Fruit fly (Drosophila melanogaster): ENCODE measurements around the gene cass.

Gene cass

dm6 chr2L:17465915-17466677, 11.6 kb downstream of the cass start:
- TF ChIP-seq CG33017 (tag; optimal IDR thresholded peaks at IDR 0.05) (no peak), cnc (optimal IDR thresholded peaks at IDR 0.05) (no peak), CG11617 (GFP tag; optimal IDR thresholded peaks at IDR 0.05) (no peak), CG12768 (GFP tag; optimal IDR thresholded peaks at IDR 0.05) (no peak), cic (GFP tag; optimal IDR thresholded peaks at IDR 0.05) (no peak), ovo (GFP tag; optimal IDR thresholded peaks at IDR 0.05) (no peak), CG7045 (GFP tag; optimal IDR thresholded peaks at IDR 0.05) (peak; percentile 61), Hr96 (GFP tag; optimal IDR thresholded peaks at IDR 0.05) (peak; percentile 37), Crg-1 (GFP tag; optimal IDR thresholded peaks at IDR 0.05) (no peak), CG14711 (tag; optimal IDR thresholded peaks at IDR 0.05) (no peak), CG1620 (GFP tag; optimal IDR thresholded peaks at IDR 0.05) (no peak), tj (GFP tag; optimal IDR thresholded peaks at IDR 0.05) (no peak), pad (GFP tag; optimal IDR thresholded peaks at IDR 0.05) (no peak), toe (GFP tag; optimal IDR thresholded peaks at IDR 0.05) (peak; percentile 21), kay (GFP tag; ENCODE audit: borderline replicate concordance) (peak; percentile 30), Clk (GFP tag; optimal IDR thresholded peaks at IDR 0.05) (no peak), CG5204 (GFP tag; optimal IDR thresholded peaks at IDR 0.05) (no peak), bab1 (GFP tag; optimal IDR thresholded peaks at IDR 0.05) (no peak), Mnt (GFP tag; optimal IDR thresholded peaks at IDR 0.05) (no peak), CG7101 (tag; optimal IDR thresholded peaks at IDR 0.05) (peak; percentile 23)

- TF ChIP-seq CG12768 (GFP tag; optimal IDR thresholded peaks at IDR 0.05) (no peak), kay (GFP tag; ENCODE audit: borderline replicate concordance) (peak; percentile 70)
Measured at dm6 chr2L:17457944-17458343, 19.7 kb downstream of the cass start, which contains the start of gene CG18563. CG18563 (minus strand) TSS chr2L:17458044.

dm6 chr2L:17455823-17456222, 21.9 kb downstream of the cass start, which contains the start of gene SPH93:
SPH93 (minus strand) TSS chr2L:17455923.
- TF ChIP-seq CG1620 (GFP tag; optimal IDR thresholded peaks at IDR 0.05), result no peak

dm6 chr2L:17452624-17453023, 25.1 kb downstream of the cass start, which contains the start of gene CG5050:
CG5050 (plus strand) TSS chr2L:17452924.
- TF ChIP-seq CG1620 (GFP tag; optimal IDR thresholded peaks at IDR 0.05) (no peak), CG12768 (GFP tag; optimal IDR thresholded peaks at IDR 0.05) (no peak), ovo (GFP tag; optimal IDR thresholded peaks at IDR 0.05) (no peak), CG33017 (tag; optimal IDR thresholded peaks at IDR 0.05) (no peak), cic (GFP tag; optimal IDR thresholded peaks at IDR 0.05) (no peak), tj (GFP tag; optimal IDR thresholded peaks at IDR 0.05) (no peak), bab1 (GFP tag; optimal IDR thresholded peaks at IDR 0.05) (no peak), CG7045 (GFP tag; optimal IDR thresholded peaks at IDR 0.05) (no peak), Hr96 (GFP tag; optimal IDR thresholded peaks at IDR 0.05) (no peak), kay (GFP tag; ENCODE audit: borderline replicate concordance) (no peak)

- TF ChIP-seq kay (GFP tag; ENCODE audit: borderline replicate concordance), result no peak
- TF ChIP-seq toe (GFP tag; optimal IDR thresholded peaks at IDR 0.05), result no peak
- TF ChIP-seq Clk (GFP tag; optimal IDR thresholded peaks at IDR 0.05), result no peak
- TF ChIP-seq CG12768 (GFP tag; optimal IDR thresholded peaks at IDR 0.05), result no peak
- no peak for TF ChIP-seq Crg-1 (GFP tag; optimal IDR thresholded peaks at IDR 0.05)
Measured at dm6 chr2L:17452084-17452483, 25.6 kb downstream of the cass start.

dm6 chr2L:17450505-17451415, 26.9 kb downstream of the cass start:
- TF ChIP-seq CG5204 (GFP tag; optimal IDR thresholded peaks at IDR 0.05) (peak; percentile 66), kay (GFP tag; ENCODE audit: borderline replicate concordance) (peak; percentile 99), cic (GFP tag; optimal IDR thresholded peaks at IDR 0.05) (peak; percentile 98), CG7045 (GFP tag; optimal IDR thresholded peaks at IDR 0.05) (peak; percentile 73), Clk (GFP tag; optimal IDR thresholded peaks at IDR 0.05) (no peak), CG11617 (GFP tag; optimal IDR thresholded peaks at IDR 0.05) (peak; percentile 75), CG12768 (GFP tag; optimal IDR thresholded peaks at IDR 0.05) (peak; percentile 51), Mnt (GFP tag; optimal IDR thresholded peaks at IDR 0.05) (peak; percentile 19), CG7101 (tag; optimal IDR thresholded peaks at IDR 0.05) (peak; percentile 75), tj (GFP tag; optimal IDR thresholded peaks at IDR 0.05) (peak; percentile 21), pad (GFP tag; optimal IDR thresholded peaks at IDR 0.05) (peak; percentile 30), cnc (optimal IDR thresholded peaks at IDR 0.05) (peak; percentile 85 to 87), bab1 (GFP tag; optimal IDR thresholded peaks at IDR 0.05) (peak; percentile 40), toe (GFP tag; optimal IDR thresholded peaks at IDR 0.05) (peak; percentile 33), CG14711 (tag; optimal IDR thresholded peaks at IDR 0.05) (peak; percentile 68), CG33017 (tag; optimal IDR thresholded peaks at IDR 0.05) (peak; percentile 64), Hr96 (GFP tag; optimal IDR thresholded peaks at IDR 0.05) (peak; percentile 35), Crg-1 (GFP tag; optimal IDR thresholded peaks at IDR 0.05) (peak; percentile 55), ovo (GFP tag; optimal IDR thresholded peaks at IDR 0.05) (no peak), CG1620 (GFP tag; optimal IDR thresholded peaks at IDR 0.05) (no peak)
